Fruit fly (Drosophila melanogaster): ENCODE measurements around the gene Ac78C.
A peak's percentile ranks its signal among the peaks of the same experiment; 100 is the strongest.

Ac78C gene

DNA sequence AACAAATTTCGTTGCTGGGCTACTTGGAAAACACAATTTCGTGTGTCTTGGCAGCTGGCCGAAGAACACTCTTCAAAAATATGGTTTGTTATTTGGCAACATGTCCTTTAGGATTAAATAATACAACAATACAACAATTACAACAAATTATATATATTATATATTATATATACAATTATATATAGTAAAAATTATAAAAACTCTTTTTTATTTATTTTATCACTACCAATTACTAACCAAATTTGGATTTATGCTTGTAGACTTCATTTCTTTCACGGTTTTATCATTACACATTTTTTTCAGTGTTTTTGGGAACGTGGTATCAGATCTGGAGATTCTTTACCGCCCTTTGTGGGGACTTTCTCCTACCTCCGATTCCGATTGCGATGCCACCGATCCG lies 63.3 kb downstream of the Ac78C start:
- no peak for TF ChIP-seq pan (optimal IDR thresholded peaks at IDR 0.05)
- TF ChIP-seq EcR (GFP tag; optimal IDR thresholded peaks at IDR 0.05) = no peak
- TF ChIP-seq Dll (optimal IDR thresholded peaks at IDR 0.05) = no peak
- TF ChIP-seq psq (optimal IDR thresholded peaks at IDR 0.05) = no peak
- TF ChIP-seq usp (GFP tag; optimal IDR thresholded peaks at IDR 0.05) = no peak
- TF ChIP-seq CG8478 (optimal IDR thresholded peaks at IDR 0.05) = no peak

DNA sequence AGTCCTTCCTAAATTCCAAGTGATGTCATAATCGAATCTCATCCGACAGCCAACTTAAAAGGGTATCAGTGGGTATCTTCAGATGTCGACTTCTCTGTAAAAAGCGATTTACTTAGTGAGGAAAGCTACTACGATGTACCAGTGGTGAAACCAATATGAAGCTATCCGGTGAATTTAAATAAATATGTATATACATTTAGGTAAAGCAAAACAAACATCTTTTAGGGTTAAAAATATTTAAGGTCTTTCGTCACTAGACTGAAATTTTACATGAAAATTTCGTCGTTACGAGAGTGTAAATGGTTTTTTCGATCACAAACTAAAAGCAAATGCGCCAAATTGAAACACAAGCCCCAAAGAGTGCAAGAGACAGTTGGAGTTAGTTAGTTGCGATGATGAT lies 64.8 kb downstream of the Ac78C start:
- TF ChIP-seq psq (optimal IDR thresholded peaks at IDR 0.05) (no peak), EcR (GFP tag; optimal IDR thresholded peaks at IDR 0.05) (no peak), Dll (optimal IDR thresholded peaks at IDR 0.05) (no peak), CG8478 (optimal IDR thresholded peaks at IDR 0.05) (no peak), usp (GFP tag; optimal IDR thresholded peaks at IDR 0.05) (no peak), pan (optimal IDR thresholded peaks at IDR 0.05) (no peak)

dm6 chr3L:21104338-21105018 lies 67.3 kb downstream of the Ac78C start:
- TF ChIP-seq usp (GFP tag; optimal IDR thresholded peaks at IDR 0.05) (no peak), EcR (GFP tag; optimal IDR thresholded peaks at IDR 0.05) (peak in 1 of 2 experiments; percentile 27)

DNA sequence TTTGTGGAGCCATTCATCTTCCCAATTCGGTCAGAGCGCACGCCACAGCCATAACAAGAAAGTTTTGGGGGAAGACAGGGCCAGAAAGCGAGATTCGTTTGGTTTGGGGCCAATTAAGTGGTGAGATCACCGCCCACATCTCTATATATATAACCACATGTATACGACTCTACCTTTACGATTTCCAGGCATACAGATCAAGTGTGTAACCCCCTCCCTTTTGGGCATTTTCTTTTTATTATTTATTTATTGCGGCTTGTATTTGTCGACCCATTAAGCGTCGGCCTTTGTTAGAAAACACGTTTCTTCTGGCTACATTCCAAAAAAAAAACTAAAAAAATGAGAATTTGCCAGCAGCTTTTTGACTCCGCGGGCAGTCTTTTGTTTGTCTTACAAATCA lies 70.4 kb downstream of the Ac78C start:
- TF ChIP-seq EcR (GFP tag; optimal IDR thresholded peaks at IDR 0.05) = no peak
- TF ChIP-seq pan (optimal IDR thresholded peaks at IDR 0.05) = no peak

- no peak for TF ChIP-seq CG8478 (optimal IDR thresholded peaks at IDR 0.05)
These were observed 71.3 kb downstream of the Ac78C start for dm6 chr3L:21100429-21100828.

DNA sequence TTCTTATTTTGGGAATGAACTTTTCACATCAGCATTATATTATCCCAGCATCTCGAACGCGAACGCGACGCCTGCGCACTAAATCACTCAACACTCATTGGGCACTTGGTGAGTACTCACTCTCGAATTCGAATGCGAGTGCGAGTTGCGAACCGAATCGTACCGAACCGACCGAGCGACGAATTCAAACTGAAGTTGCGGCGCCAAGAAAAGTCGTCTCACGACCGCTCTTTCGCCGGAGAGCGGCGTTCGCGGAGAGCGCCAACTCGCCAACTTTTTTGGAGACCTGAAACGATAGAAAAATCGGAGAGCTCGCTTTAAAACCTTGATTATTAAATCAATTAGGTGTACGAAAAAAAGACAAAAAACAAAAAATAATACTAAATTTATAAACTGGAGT lies 71.8 kb downstream of the Ac78C start:
- TF ChIP-seq pan (optimal IDR thresholded peaks at IDR 0.05) (no peak), Dll (optimal IDR thresholded peaks at IDR 0.05) (peak; percentile 40)

DNA sequence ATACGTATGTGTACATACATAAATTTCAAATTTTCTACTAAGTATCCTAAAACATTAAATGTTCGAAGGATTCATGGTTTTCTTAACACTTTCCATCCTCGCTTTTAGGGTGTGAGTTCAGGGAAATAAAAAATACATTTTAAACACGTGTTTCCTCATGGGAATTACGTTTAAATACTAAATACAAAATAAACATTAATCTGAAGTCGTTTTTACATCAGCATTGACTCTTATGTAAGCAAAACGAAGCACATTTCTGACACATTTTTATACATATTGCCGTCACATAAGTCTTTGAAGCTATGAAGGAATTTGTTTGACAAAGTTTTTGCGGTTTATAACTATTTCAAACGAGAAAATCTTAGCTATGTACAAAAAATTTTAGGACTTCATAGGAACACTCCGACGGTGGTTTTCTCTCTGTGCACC lies 72.7 kb downstream of the Ac78C start:
- TF ChIP-seq Dll (optimal IDR thresholded peaks at IDR 0.05) = no peak
- no peak for TF ChIP-seq pan (optimal IDR thresholded peaks at IDR 0.05)

DNA sequence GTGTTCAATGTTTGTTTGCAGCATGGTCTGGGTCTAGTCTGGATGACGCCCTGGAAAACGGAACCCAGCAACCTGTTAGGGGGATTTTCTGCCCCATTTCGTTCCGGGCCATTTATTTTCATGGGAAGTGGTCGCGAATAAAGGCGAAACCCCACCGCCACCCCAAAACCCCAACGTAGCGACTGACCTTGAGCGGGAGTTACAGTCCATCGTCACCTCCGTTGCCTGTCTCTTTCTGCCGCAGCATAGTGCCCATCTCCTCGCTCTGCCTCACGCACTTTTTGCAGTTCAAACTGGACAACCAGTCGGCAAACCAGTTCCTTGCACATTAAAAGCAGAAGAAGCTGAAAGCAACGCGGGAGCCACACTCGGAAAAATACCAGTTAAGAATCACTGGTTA lies 73.1 kb downstream of the Ac78C start:
- TF ChIP-seq usp (GFP tag; optimal IDR thresholded peaks at IDR 0.05) = no peak
- TF ChIP-seq EcR (GFP tag; optimal IDR thresholded peaks at IDR 0.05) = no peak
- no peak for TF ChIP-seq Dll (optimal IDR thresholded peaks at IDR 0.05)
- no peak for TF ChIP-seq CG8478 (optimal IDR thresholded peaks at IDR 0.05)
- no peak for TF ChIP-seq psq (optimal IDR thresholded peaks at IDR 0.05)
- TF ChIP-seq pan (optimal IDR thresholded peaks at IDR 0.05) = no peak

DNA sequence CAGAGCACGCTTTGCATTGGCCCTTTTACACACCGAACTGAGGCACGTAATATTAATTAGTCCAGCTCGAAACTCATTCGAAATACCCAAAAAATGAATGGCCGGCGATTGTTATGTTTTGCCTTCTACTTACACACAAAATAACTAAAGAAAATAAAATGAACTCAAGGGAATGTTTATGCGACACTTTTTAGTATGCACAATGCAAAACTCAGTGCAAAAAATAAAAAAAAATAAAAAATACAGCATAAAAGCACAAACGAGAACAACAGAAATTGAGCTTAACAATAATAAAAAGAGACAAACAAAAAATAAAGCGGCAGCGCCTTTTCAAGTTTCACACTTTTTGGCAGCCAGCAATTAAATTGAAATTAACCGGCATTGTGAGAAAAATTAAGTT lies 74.3 kb downstream of the Ac78C start:
- no peak for TF ChIP-seq EcR (GFP tag; optimal IDR thresholded peaks at IDR 0.05)
- TF ChIP-seq Dll (optimal IDR thresholded peaks at IDR 0.05) = no peak
- no peak for TF ChIP-seq usp (GFP tag; optimal IDR thresholded peaks at IDR 0.05)
- TF ChIP-seq psq (optimal IDR thresholded peaks at IDR 0.05) = no peak

DNA sequence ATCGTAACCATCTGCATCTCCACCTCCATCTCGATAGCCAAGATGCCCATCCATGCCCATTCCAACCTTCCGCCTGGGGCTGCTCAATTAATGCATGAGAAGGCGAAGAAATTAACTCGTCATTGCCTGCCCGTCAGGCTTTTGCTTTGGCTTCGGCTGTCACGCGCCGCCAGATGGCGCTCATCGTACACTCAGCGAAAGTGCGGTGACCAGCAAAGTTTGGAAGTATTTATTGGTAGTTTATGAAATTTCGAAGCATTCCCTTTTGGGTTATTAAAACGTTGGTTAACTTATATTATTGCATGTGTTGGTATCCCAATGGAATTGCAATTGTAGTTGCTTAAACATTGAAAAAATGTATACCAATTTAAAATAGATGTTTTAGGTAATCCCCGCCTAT lies 81.5 kb downstream of the Ac78C start:
- TF ChIP-seq psq (optimal IDR thresholded peaks at IDR 0.05) = no peak
- TF ChIP-seq CG8478 (optimal IDR thresholded peaks at IDR 0.05) = no peak
- no peak for TF ChIP-seq usp (GFP tag; optimal IDR thresholded peaks at IDR 0.05)
- TF ChIP-seq pan (optimal IDR thresholded peaks at IDR 0.05) = no peak
- TF ChIP-seq Dll (optimal IDR thresholded peaks at IDR 0.05) = no peak
- TF ChIP-seq EcR (GFP tag; optimal IDR thresholded peaks at IDR 0.05) = no peak

- TF ChIP-seq CG8478 (optimal IDR thresholded peaks at IDR 0.05) (no peak), Dll (optimal IDR thresholded peaks at IDR 0.05) (no peak)
These were observed 82.8 kb downstream of the Ac78C start, which contains the start of gene CG33285 for dm6 chr3L:21088889-21089288. Gene CG33285 (minus strand): TSS chr3L:21088989.
